Fruit fly (Drosophila melanogaster) Kc167 (cell line): ENCODE results near the gene CG6793.

Source experiments
- h ChIP-seq: fragments of >200 bp; optimal IDR thresholded peaks from 3 replicates; lab custom pipeline; 2018; ENCODE audit warnings: missing external identifiers
- psq ChIP-seq: fragments of >200 bp; optimal IDR thresholded peaks from 2 replicates; lab custom pipeline; 2017; ENCODE audit warnings: missing external identifiers

DNA sequence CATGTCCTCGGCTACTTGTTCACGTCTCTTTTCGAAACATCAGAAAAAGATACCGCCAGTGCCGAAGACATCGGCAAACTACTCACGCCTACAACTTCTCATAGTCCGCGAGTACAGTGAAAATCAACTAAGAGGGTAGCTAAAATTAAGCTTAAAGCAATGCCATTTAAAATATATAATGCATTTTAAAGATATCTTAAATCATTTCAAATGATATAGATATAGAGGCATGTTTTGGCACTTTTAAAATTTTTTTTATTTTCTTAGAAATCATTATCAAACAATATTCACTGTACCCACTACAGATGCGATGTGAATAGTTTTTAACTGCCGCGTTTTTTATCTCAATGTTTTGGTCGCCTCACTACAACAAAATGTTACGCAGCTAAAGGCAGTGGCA, 8.4 kb downstream of the CG6793 start:
- TF ChIP-seq psq (lab: Kevin White, UChicago): no peak
- no peak for TF ChIP-seq h (lab: Kevin White, UChicago)
